Worm (Caenorhabditis elegans): Measurements from ENCODE around the gene F28C6.5.

- TF ChIP-seq skn-1 (tag; optimal IDR thresholded peaks at IDR 0.05) (no peak), nhr-76 (tag; optimal IDR thresholded peaks at IDR 0.05) (no peak), elt-2 (tag; optimal IDR thresholded peaks at IDR 0.05) (peak; percentile 24), ztf-11 (tag; optimal IDR thresholded peaks at IDR 0.05) (no peak), sea-2 (GFP tag; optimal IDR thresholded peaks at IDR 0.05) (no peak), nfya-1 (tag; optimal IDR thresholded peaks at IDR 0.05; ENCODE audit: insufficient read depth) (no peak), jun-1 (tag; optimal IDR thresholded peaks at IDR 0.05) (no peak), snpc-4 (tag; optimal IDR thresholded peaks at IDR 0.05) (no peak), nhr-77 (tag; optimal IDR thresholded peaks at IDR 0.05) (no peak), elt-3 (tag; optimal IDR thresholded peaks at IDR 0.05) (no peak)
Observed at ce11 chrII:8641131-8641530, 41.8 kb downstream of the F28C6.5 start, which contains the start of gene D2085.7.

All from whole organism, L3 larva.